Fruit fly (Drosophila melanogaster): Measurements from ENCODE around the gene Pdk1.

The Pdk1 gene

dm6 chr3L:152489-152888, 23.2 kb downstream of the Pdk1 start, which contains the start of the genes Dic61B and p130CAS:
Gene Dic61B (minus strand): TSS chr3L:152589.
Gene p130CAS (plus strand): TSS chr3L:152884.
- TF ChIP-seq CG15710 (tag; optimal IDR thresholded peaks at IDR 0.05) = no peak
- no peak for TF ChIP-seq fd96Ca (GFP tag; IDR thresholded peaks at IDR 0.05)
- no peak for TF ChIP-seq CG8301 (tag; optimal IDR thresholded peaks at IDR 0.05)
- no peak for TF ChIP-seq Pif1B (GFP tag; optimal IDR thresholded peaks at IDR 0.05)
- no peak for TF ChIP-seq CG4496 (GFP tag; IDR thresholded peaks at IDR 0.05)
- TF ChIP-seq rn (GFP tag; IDR thresholded peaks at IDR 0.05) = no peak
- TF ChIP-seq EcR (GFP tag; optimal IDR thresholded peaks at IDR 0.05) = no peak
- no peak for TF ChIP-seq D1 (tag; optimal IDR thresholded peaks at IDR 0.05)
- TF ChIP-seq Snoo (tag; optimal IDR thresholded peaks at IDR 0.05) = no peak
- no peak for TF ChIP-seq CG9948 (tag; optimal IDR thresholded peaks at IDR 0.05)
- TF ChIP-seq Pif1A (GFP tag; optimal IDR thresholded peaks at IDR 0.05) = no peak
- TF ChIP-seq CG13204 (GFP tag; optimal IDR thresholded peaks at IDR 0.05) = no peak
- no peak for TF ChIP-seq CG10348 (GFP tag; IDR thresholded peaks at IDR 0.05)
- TF ChIP-seq CG32121 (GFP tag; IDR thresholded peaks at IDR 0.05) = no peak
- no peak for TF ChIP-seq gl (tag; optimal IDR thresholded peaks at IDR 0.05)
- TF ChIP-seq CG34367 (tag; optimal IDR thresholded peaks at IDR 0.05) = no peak
- TF ChIP-seq CG14655 (GFP tag; optimal IDR thresholded peaks at IDR 0.05) = no peak
- no peak for TF ChIP-seq CG17806 (tag; optimal IDR thresholded peaks at IDR 0.05)
- TF ChIP-seq CG8159 (tag; optimal IDR thresholded peaks at IDR 0.05) = no peak
- TF ChIP-seq CG12605 (GFP tag; IDR thresholded peaks at IDR 0.05) = no peak

- TF ChIP-seq CG10348 (GFP tag; IDR thresholded peaks at IDR 0.05) = no peak
These were observed 24.4 kb downstream of the Pdk1 start for dm6 chr3L:153670-154069.

dm6 chr3L:156591-157303, 27.5 kb downstream of the Pdk1 start:
- TF ChIP-seq CG10348 (GFP tag; IDR thresholded peaks at IDR 0.05) (no peak), Pif1A (GFP tag; optimal IDR thresholded peaks at IDR 0.05) (peak; percentile 18), Pif1B (GFP tag; optimal IDR thresholded peaks at IDR 0.05) (peak; percentile 13), Ets98B (GFP tag; IDR thresholded peaks at IDR 0.05) (no peak)

- TF ChIP-seq gl (tag; optimal IDR thresholded peaks at IDR 0.05) = no peak
These were observed 28.5 kb downstream of the Pdk1 start for dm6 chr3L:157674-158179.

- TF ChIP-seq CG9948 (tag; optimal IDR thresholded peaks at IDR 0.05) = no peak
These were observed 30.3 kb downstream of the Pdk1 start for dm6 chr3L:159406-160084.

- TF ChIP-seq fd96Ca (GFP tag; IDR thresholded peaks at IDR 0.05) (0 out of 3 replicates have a peak, but pooled peaks have one; percentile 7), CG8301 (tag; optimal IDR thresholded peaks at IDR 0.05) (no peak), CG13204 (GFP tag; optimal IDR thresholded peaks at IDR 0.05) (no peak), CG10348 (GFP tag; IDR thresholded peaks at IDR 0.05) (no peak), CG8159 (tag; optimal IDR thresholded peaks at IDR 0.05) (no peak), CG4496 (GFP tag; IDR thresholded peaks at IDR 0.05) (no peak), EcR (GFP tag; optimal IDR thresholded peaks at IDR 0.05) (no peak), CG14655 (GFP tag; optimal IDR thresholded peaks at IDR 0.05) (no peak), CG32121 (GFP tag; IDR thresholded peaks at IDR 0.05) (no peak), Pif1A (GFP tag; optimal IDR thresholded peaks at IDR 0.05) (no peak), CG34367 (tag; optimal IDR thresholded peaks at IDR 0.05) (no peak), gl (tag; optimal IDR thresholded peaks at IDR 0.05) (no peak), CG9948 (tag; optimal IDR thresholded peaks at IDR 0.05) (no peak), Ets98B (GFP tag; IDR thresholded peaks at IDR 0.05) (peak; percentile 11; the same call in 1 of the 2 replicates), CG17806 (tag; optimal IDR thresholded peaks at IDR 0.05) (no peak), CG12605 (GFP tag; IDR thresholded peaks at IDR 0.05) (0 out of 2 replicates have a peak, but pooled peaks have one; percentile 34), D1 (tag; optimal IDR thresholded peaks at IDR 0.05) (no peak), Pif1B (GFP tag; optimal IDR thresholded peaks at IDR 0.05) (peak; percentile 3), rn (GFP tag; IDR thresholded peaks at IDR 0.05) (no peak), Snoo (tag; optimal IDR thresholded peaks at IDR 0.05) (peak; percentile 19), CG15710 (tag; optimal IDR thresholded peaks at IDR 0.05) (no peak)
These were observed 31.3 kb downstream of the Pdk1 start for dm6 chr3L:160446-161094.

All from whole organism, pupa.